Worm (Caenorhabditis elegans): Measurements from ENCODE around the gene srw-34.

DNA sequence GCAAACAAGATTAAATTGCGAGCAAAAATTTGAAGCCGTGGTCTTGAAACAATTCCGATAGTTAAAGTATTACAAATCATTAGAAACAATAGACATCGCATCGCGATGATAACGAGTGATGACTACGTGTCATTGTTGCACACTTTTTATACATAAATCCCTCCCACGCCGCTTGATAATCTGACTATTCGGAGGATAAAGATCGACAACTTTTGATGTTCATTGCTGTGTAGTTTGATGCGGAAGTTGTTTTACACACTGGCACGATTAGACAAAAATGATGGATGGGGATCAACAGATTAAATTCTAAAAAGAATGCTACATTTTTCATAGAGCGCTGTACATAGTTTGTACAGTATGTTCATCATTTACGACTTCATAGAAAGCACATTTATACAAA, 42.9 kb downstream of the srw-34 start, which contains the start of gene T08G3.11:
- TF ChIP-seq dao-5 (tag; optimal IDR thresholded peaks at IDR 0.05) (no peak), W03F9.2 (tag; optimal IDR thresholded peaks at IDR 0.05) (no peak)

All from whole organism, L4/young adult.